Worm (Caenorhabditis elegans): Measurements from ENCODE around the gene rab-6.1.

DNA sequence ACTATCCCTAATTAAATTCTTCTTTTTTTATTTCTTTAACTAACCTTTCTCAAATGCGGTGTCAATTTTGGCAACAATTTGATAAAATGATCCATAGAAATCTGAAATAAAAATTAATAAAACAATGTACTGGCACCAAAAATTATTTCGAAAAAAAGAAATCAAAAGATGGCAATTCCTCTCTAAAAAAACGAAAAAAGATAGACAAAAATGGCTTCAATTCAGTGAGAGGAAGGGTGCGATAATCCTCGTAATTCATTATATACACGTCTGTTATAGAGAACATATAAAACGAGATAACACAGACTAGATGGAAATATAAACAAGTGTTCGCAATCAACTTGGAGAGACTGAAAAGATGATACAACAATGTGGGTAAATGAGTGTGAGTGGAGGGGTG, 40.1 kb upstream of the rab-6.1 start, which contains the start of gene R107.2:
- no peak for TF ChIP-seq nhr-77 (tag; optimal IDR thresholded peaks at IDR 0.05)
- TF ChIP-seq nhr-11 (tag; optimal IDR thresholded peaks at IDR 0.05) = no peak

Data from whole organism, L3 larva.